Worm (Caenorhabditis elegans) whole organism, early embryonic: Measurements from ENCODE around the gene F15B9.6.

Source experiments
- B0310.2 ChIP-seq: sonication (generic microtip); optimal IDR thresholded peaks from 2 replicates; lab custom pipeline; 2016; ENCODE audit warnings: mild to moderate bottlenecking, missing genetic modification characterization, missing compliant biosample characterization
- F13C5.2 ChIP-seq: sonication (generic microtip); optimal IDR thresholded peaks from 2 replicates; lab custom pipeline; 2017; ENCODE audit warnings: mild to moderate bottlenecking, missing genetic modification characterization, inconsistent platforms, missing compliant biosample characterization
- aly-1 ChIP-seq: sonication (generic microtip); optimal IDR thresholded peaks from 2 replicates; lab custom pipeline; 2016; ENCODE audit warnings: missing genetic modification characterization, missing compliant biosample characterization
- ama-1 ChIP-seq: fragments of 150-350 bp; optimal IDR thresholded peaks from 2 replicates; lab custom pipeline; 2014
- ceh-13 ChIP-seq: fragments of 200-800 bp; sonication (Bioruptor generic); optimal IDR thresholded peaks from 2 replicates; lab custom pipeline; 2018; ENCODE audit warnings: mild to moderate bottlenecking, missing genetic modification characterization, missing compliant biosample characterization
- ceh-36 ChIP-seq: sonication (generic microtip); optimal IDR thresholded peaks from 2 replicates; lab custom pipeline; 2016; ENCODE audit warnings: missing genetic modification characterization, inconsistent platforms, missing compliant biosample characterization
- ets-7 ChIP-seq: sonication (generic microtip); optimal IDR thresholded peaks from 2 replicates; lab custom pipeline; 2016; ENCODE audit warnings: missing genotype, missing genetic modification characterization, missing compliant biosample characterization
- flt-1 ChIP-seq: fragments of 200-800 bp; sonication (Bioruptor generic); IDR thresholded peaks from 2 replicates; pipeline ENCODE4 v1.3.6; 2022; ENCODE audit warnings: missing genetic modification characterization, missing compliant biosample characterization
- hmbx-1 ChIP-seq: sonication (generic microtip); optimal IDR thresholded peaks from 2 replicates; lab custom pipeline; 2016; ENCODE audit warnings: mild to moderate bottlenecking, missing genetic modification characterization, missing compliant biosample characterization
- hmg-4 ChIP-seq: fragments of 200-800 bp; sonication (Bioruptor generic); optimal IDR thresholded peaks from 2 replicates; lab custom pipeline; 2018; ENCODE audit warnings: mild to moderate bottlenecking, missing genetic modification characterization, missing compliant biosample characterization
- hnd-1 ChIP-seq: sonication (generic microtip); optimal IDR thresholded peaks from 2 replicates; lab custom pipeline; 2016; ENCODE audit warnings: missing genetic modification characterization, missing compliant biosample characterization
- pes-1 ChIP-seq: fragments of 200-800 bp; sonication (Bioruptor generic); IDR thresholded peaks from 2 replicates; pipeline ENCODE4 v1.3.6; 2022; ENCODE audit warnings: missing genetic modification reagents, missing genetic modification characterization, missing compliant biosample characterization
- scrt-1 ChIP-seq: fragments of 200-800 bp; sonication (Bioruptor generic); IDR thresholded peaks from 2 replicates; pipeline ENCODE4 v1.3.6; 2022; ENCODE audit warnings: missing genetic modification characterization, missing compliant biosample characterization
- sea-1 ChIP-seq: fragments of 200-800 bp; sonication (Bioruptor generic); conservative IDR thresholded peaks from 2 replicates; pipeline ENCODE4 v1.3.6; 2022; ENCODE audit warnings: missing genetic modification characterization, missing compliant biosample characterization
- tbx-11 ChIP-seq: fragments of 200-800 bp; sonication (Bioruptor generic); IDR thresholded peaks from 2 replicates; pipeline ENCODE4 v1.3.6; 2022; ENCODE audit warnings: missing genetic modification characterization, missing compliant biosample characterization
- tbx-37 ChIP-seq: fragments of 200-800 bp; sonication (Bioruptor generic); conservative IDR thresholded peaks from 2 replicates; pipeline ENCODE4 v1.3.6; 2022; ENCODE audit warnings: missing genetic modification reagents, missing genetic modification characterization, missing compliant biosample characterization
- tra-4 ChIP-seq: sonication (generic microtip); optimal IDR thresholded peaks from 2 replicates; lab custom pipeline; 2017; ENCODE audit warnings: missing genetic modification characterization, missing compliant biosample characterization

Gene F15B9.6

DNA sequence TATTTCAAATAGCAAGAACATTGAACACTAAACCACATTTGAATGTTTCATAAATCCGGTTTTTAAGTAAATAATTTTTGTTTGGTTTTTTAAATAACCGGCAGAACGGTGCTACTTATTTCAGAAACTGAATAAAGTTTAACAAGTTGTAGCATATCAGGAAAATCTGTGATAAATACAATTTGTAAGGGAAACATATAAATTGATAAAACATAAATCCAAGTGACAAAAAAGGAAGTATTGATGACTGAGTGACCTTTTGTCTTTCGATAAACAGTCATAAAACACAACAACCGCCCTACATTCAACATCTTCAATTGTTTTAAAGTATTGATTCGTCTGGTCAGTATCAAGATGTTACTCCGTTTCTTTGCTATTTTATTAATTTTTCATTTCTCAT lies 18.7 kb upstream of the F15B9.6 start, which contains the start of gene far-5:
Gene far-5 (plus strand): TSS at position 301 of the 400 bp plus-strand sequence.
- TF ChIP-seq pes-1 (GFP tag; lab: Robert Waterston, UW) (no peak), ets-7 (tag; lab: Kevin White, UChicago) (no peak), F13C5.2 (tag; lab: Kevin White, UChicago) (no peak), hmg-4 (no peak), hnd-1 (tag; lab: Kevin White, UChicago) (no peak), aly-1 (tag; lab: Kevin White, UChicago) (no peak), sea-1 (no peak), tbx-37 (GFP tag; lab: Robert Waterston, UW) (no peak), tra-4 (no peak)

DNA sequence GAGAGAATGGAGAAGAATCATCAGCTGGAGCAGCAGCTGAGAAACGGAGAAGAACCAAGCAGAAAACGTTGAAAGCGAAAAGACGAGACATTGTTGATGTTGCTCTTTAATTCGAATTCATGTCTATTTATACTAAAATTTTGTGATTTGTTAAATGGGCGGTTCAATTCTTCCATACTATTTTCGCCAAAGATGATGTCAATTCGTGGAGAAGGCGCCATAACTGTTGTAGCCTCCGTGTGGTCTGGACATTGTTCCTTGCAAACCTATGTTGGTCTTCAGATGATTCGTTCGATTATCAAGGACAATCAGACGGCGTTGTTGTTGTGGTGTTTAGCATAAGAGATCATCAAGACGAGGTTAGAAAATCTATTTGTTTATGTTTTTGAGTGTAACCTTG lies 16.5 kb upstream of the F15B9.6 start, which contains the start of gene far-3:
Gene far-3 (minus strand): TSS at position 101 of the 400 bp plus-strand sequence.
- TF ChIP-seq ets-7 (tag; lab: Kevin White, UChicago) (no peak), ceh-36 (no peak), hmbx-1 (tag; lab: Kevin White, UChicago) (no peak), hmg-4 (no peak), tra-4 (no peak), scrt-1 (GFP tag; lab: Robert Waterston, UW) (no peak), pes-1 (GFP tag; lab: Robert Waterston, UW) (no peak), B0310.2 (tag; lab: Kevin White, UChicago) (no peak), F13C5.2 (tag; lab: Kevin White, UChicago) (no peak), ceh-13 (GFP tag; lab: Kevin White, UChicago) (no peak), hnd-1 (tag; lab: Kevin White, UChicago) (no peak), sea-1 (no peak), aly-1 (tag; lab: Kevin White, UChicago) (no peak)

DNA sequence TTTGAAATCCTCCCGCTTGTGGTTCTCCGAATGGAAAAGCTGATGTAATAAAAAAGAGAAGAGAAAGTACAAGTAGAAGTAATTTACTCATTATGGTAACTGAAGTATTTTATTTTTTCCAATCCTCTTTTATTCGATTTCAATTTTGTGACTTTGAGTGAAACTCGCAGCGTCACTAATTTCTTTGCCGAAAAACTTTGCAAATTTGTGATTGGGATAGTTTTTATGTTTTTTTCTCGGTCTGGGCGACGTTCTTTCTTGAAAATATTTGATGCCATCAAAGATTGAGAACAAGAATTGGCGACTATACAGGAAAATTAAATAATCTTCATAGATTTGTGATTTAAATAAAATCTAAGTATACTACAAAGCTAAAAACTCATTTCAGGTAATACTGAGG lies 14.4 kb upstream of the F15B9.6 start, which contains the start of gene far-4:
Gene far-4 (minus strand): TSS at position 101 of the 400 bp plus-strand sequence.
- TF ChIP-seq hmbx-1 (tag; lab: Kevin White, UChicago) (no peak), tbx-11 (GFP tag; lab: Robert Waterston, UW) (no peak), ets-7 (tag; lab: Kevin White, UChicago) (no peak), B0310.2 (tag; lab: Kevin White, UChicago) (no peak), ama-1 (no peak), aly-1 (tag; lab: Kevin White, UChicago) (no peak), tra-4 (no peak), ceh-13 (GFP tag; lab: Kevin White, UChicago) (no peak), hnd-1 (tag; lab: Kevin White, UChicago) (no peak), flt-1 (GFP tag; lab: Robert Waterston, UW) (no peak), pes-1 (GFP tag; lab: Robert Waterston, UW) (no peak), tbx-37 (GFP tag; lab: Robert Waterston, UW) (no peak)

DNA sequence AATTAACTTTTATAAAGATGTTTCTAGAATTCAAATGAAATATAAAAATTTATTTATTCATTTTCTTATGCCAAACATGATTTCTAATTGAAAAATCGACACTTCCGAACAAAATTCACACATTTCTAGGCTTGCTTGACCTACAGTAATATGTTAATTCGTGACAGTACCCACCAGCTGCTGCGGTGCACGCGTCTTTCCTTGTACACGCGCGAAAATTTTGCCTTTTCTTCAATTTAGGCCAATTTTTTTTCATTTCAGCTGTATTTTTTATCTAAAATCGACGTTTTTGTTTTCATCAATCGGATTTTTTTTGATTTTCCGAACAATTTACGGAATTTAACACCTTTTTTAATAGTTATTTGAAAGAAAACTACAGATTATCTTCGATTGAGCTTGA lies 13.9 kb upstream of the F15B9.6 start:
- TF ChIP-seq pes-1 (GFP tag; lab: Robert Waterston, UW) (no peak), sea-1 (no peak), scrt-1 (GFP tag; lab: Robert Waterston, UW) (no peak), tbx-11 (GFP tag; lab: Robert Waterston, UW) (no peak), tra-4 (no peak), hmg-4 (no peak), hmbx-1 (tag; lab: Kevin White, UChicago) (no peak), aly-1 (tag; lab: Kevin White, UChicago) (no peak), B0310.2 (tag; lab: Kevin White, UChicago) (no peak), hnd-1 (tag; lab: Kevin White, UChicago) (no peak), ceh-13 (GFP tag; lab: Kevin White, UChicago) (no peak), ama-1 (no peak), tbx-37 (GFP tag; lab: Robert Waterston, UW) (no peak), ets-7 (tag; lab: Kevin White, UChicago) (no peak), F13C5.2 (tag; lab: Kevin White, UChicago) (no peak), ceh-36 (no peak)

DNA sequence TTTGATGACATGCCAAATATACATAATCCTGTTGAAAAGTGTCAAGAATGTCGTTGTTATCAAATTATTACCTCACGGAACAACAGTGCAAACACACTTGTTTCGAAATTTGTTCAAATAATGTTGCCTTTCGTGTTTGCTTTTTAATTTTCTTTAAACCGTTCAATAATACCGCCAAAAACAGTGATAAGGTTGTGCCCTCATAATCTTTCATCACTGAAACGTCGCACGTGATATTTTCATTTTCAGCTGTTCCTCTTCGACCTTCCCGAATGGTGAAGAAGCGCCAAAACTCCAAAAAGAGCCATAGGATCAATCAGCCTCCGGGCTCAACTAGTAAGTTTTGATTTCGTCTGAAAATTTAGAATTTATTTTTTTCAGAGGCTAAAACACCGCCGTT lies 11.9 kb upstream of the F15B9.6 start, which contains the start of gene inft-2:
Gene inft-2 (plus strand): TSS at position 248 of the 400 bp plus-strand sequence.
- TF ChIP-seq pes-1 (GFP tag; lab: Robert Waterston, UW) (no peak), F13C5.2 (tag; lab: Kevin White, UChicago) (no peak), scrt-1 (GFP tag; lab: Robert Waterston, UW) (no peak), hmbx-1 (tag; lab: Kevin White, UChicago) (no peak), B0310.2 (tag; lab: Kevin White, UChicago) (no peak), aly-1 (tag; lab: Kevin White, UChicago) (no peak), ets-7 (tag; lab: Kevin White, UChicago) (no peak), tra-4 (no peak), tbx-37 (GFP tag; lab: Robert Waterston, UW) (no peak), ceh-36 (no peak), tbx-11 (GFP tag; lab: Robert Waterston, UW) (no peak), ceh-13 (GFP tag; lab: Kevin White, UChicago) (no peak), ama-1 (no peak), hnd-1 (tag; lab: Kevin White, UChicago) (no peak), hmg-4 (no peak), flt-1 (GFP tag; lab: Robert Waterston, UW) (no peak)

DNA sequence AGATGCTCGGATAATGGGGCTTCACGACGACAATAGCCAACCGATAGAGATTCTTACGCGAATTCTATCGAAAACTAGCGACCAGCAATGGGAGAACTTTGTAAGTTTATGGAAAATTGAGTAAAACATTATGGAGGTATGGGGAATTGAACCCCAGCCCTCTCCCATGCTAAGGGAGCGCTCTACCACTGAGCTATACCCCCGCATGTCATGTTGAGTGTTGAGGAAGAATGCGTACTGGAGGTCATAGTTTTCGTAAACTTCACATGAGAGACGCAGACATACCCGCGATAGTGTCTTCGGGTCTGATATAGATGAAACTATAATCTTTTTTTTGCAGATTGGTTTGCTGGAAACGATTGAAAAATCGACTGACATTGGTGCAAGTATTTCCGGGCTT lies 10.6 kb upstream of the F15B9.6 start:
- TF ChIP-seq flt-1 (GFP tag; lab: Robert Waterston, UW): peak; percentile 89
- peak; percentile 88 for TF ChIP-seq hmg-4
- TF ChIP-seq tra-4: peak; percentile 8
- TF ChIP-seq F13C5.2 (tag; lab: Kevin White, UChicago): peak; percentile 70
- peak; percentile 83 for TF ChIP-seq tbx-37 (GFP tag; lab: Robert Waterston, UW)
- TF ChIP-seq ceh-36: peak; percentile 84
- TF ChIP-seq scrt-1 (GFP tag; lab: Robert Waterston, UW): peak; percentile 91
- TF ChIP-seq aly-1 (tag; lab: Kevin White, UChicago): peak; percentile 88
- TF ChIP-seq ets-7 (tag; lab: Kevin White, UChicago): peak; percentile 86
- peak; percentile 89 for TF ChIP-seq sea-1
- peak; percentile 86 for TF ChIP-seq B0310.2 (tag; lab: Kevin White, UChicago)
- TF ChIP-seq hnd-1 (tag; lab: Kevin White, UChicago): peak; percentile 82
- TF ChIP-seq ceh-13 (GFP tag; lab: Kevin White, UChicago): peak; percentile 76
- TF ChIP-seq tbx-11 (GFP tag; lab: Robert Waterston, UW): peak; percentile 88
- TF ChIP-seq ama-1: no peak
- TF ChIP-seq pes-1 (GFP tag; lab: Robert Waterston, UW): peak; percentile 92
- TF ChIP-seq hmbx-1 (tag; lab: Kevin White, UChicago): peak; percentile 68
